Worm (Caenorhabditis elegans): ENCODE results near the gene math-7.
"Not testable (repeated sequence)": the region's sequence is repeated elsewhere in the genome, so short reads cannot be mapped to it uniquely, and the experiment has no call there.

math-7 gene

ce11 chrII:1875658-1876057, 10.6 kb downstream of the math-7 start, which contains the start of gene math-13:
TSS of gene math-13 (plus strand) at chrII:1875958.
- TF ChIP-seq ztf-29 (GFP tag; IDR thresholded peaks at IDR 0.05) = no peak
- TF ChIP-seq ztf-23 (GFP tag; IDR thresholded peaks at IDR 0.05) = no peak
- no peak for TF ChIP-seq flt-1 (GFP tag; IDR thresholded peaks at IDR 0.05)
- no peak for TF ChIP-seq tab-1 (GFP tag; IDR thresholded peaks at IDR 0.05)
- TF ChIP-seq T22C8.4 (GFP tag; IDR thresholded peaks at IDR 0.05) = no peak
- no peak for TF ChIP-seq klf-2 (GFP tag; conservative IDR thresholded peaks at IDR 0.05)

ce11 chrII:1870875-1871592, 15.2 kb downstream of the math-7 start, which contains the start of gene math-10:
TSS of gene math-10 (plus strand) at chrII:1871542.
- TF ChIP-seq ztf-23 (GFP tag; IDR thresholded peaks at IDR 0.05) = no peak
- no peak for TF ChIP-seq T22C8.4 (GFP tag; IDR thresholded peaks at IDR 0.05)
- TF ChIP-seq ztf-29 (GFP tag; IDR thresholded peaks at IDR 0.05) = no peak
- no peak for TF ChIP-seq med-1 (GFP tag; optimal IDR thresholded peaks at IDR 0.05; ENCODE audit: insufficient read depth)
- TF ChIP-seq cog-1 (tag; optimal IDR thresholded peaks at IDR 0.05) = no peak
- TF ChIP-seq klf-2 (GFP tag; conservative IDR thresholded peaks at IDR 0.05) = no peak
- no peak for TF ChIP-seq flt-1 (GFP tag; IDR thresholded peaks at IDR 0.05)

- no peak for TF ChIP-seq klf-2 (GFP tag; conservative IDR thresholded peaks at IDR 0.05)
These were observed 17.2 kb downstream of the math-7 start, which contains the start of gene math-14 for ce11 chrII:1869120-1869519. TSS of gene math-14 (plus strand) at chrII:1869420.

ce11 chrII:1865683-1866431, 20.4 kb downstream of the math-7 start, which contains the start of gene math-15:
TSS of gene math-15 (plus strand) at chrII:1866381.
- TF ChIP-seq ref-1 (GFP tag; conservative IDR thresholded peaks at IDR 0.05) (no peak), flt-1 (GFP tag; IDR thresholded peaks at IDR 0.05) (no peak), ztf-29 (GFP tag; IDR thresholded peaks at IDR 0.05) (no peak), cog-1 (tag; optimal IDR thresholded peaks at IDR 0.05) (no peak), T22C8.4 (GFP tag; IDR thresholded peaks at IDR 0.05) (no peak), klf-2 (GFP tag; conservative IDR thresholded peaks at IDR 0.05) (no peak), ztf-23 (GFP tag; IDR thresholded peaks at IDR 0.05) (no peak), tab-1 (GFP tag; IDR thresholded peaks at IDR 0.05) (no peak), med-1 (GFP tag; optimal IDR thresholded peaks at IDR 0.05; ENCODE audit: insufficient read depth) (no peak)

ce11 chrII:1864278-1864677, 22.0 kb downstream of the math-7 start, which contains the start of gene C16C4.17:
TSS of gene C16C4.17 (plus strand) at chrII:1864578.
- TF ChIP-seq cog-1 (tag; optimal IDR thresholded peaks at IDR 0.05) (no peak), klf-2 (GFP tag; conservative IDR thresholded peaks at IDR 0.05) (no peak), ref-1 (GFP tag; conservative IDR thresholded peaks at IDR 0.05) (no peak), ztf-29 (GFP tag; IDR thresholded peaks at IDR 0.05) (no peak), med-1 (GFP tag; optimal IDR thresholded peaks at IDR 0.05; ENCODE audit: insufficient read depth) (no peak), T22C8.4 (GFP tag; IDR thresholded peaks at IDR 0.05) (no peak), tab-1 (GFP tag; IDR thresholded peaks at IDR 0.05) (no peak), flt-1 (GFP tag; IDR thresholded peaks at IDR 0.05) (no peak), ztf-23 (GFP tag; IDR thresholded peaks at IDR 0.05) (no peak)

- not testable (repeated sequence) for TF ChIP-seq med-1 (GFP tag; optimal IDR thresholded peaks at IDR 0.05; ENCODE audit: insufficient read depth); flt-1 (GFP tag; IDR thresholded peaks at IDR 0.05); ztf-23 (GFP tag; IDR thresholded peaks at IDR 0.05)
These were observed 23.9 kb downstream of the math-7 start, which contains the start of gene fbxb-98 for ce11 chrII:1862334-1862733. TSS of gene fbxb-98 (plus strand) at chrII:1862634.

- TF ChIP-seq tab-1 (GFP tag; IDR thresholded peaks at IDR 0.05); flt-1 (GFP tag; IDR thresholded peaks at IDR 0.05); ref-1 (GFP tag; conservative IDR thresholded peaks at IDR 0.05): not testable (repeated sequence)
These were observed 24.9 kb downstream of the math-7 start, which contains the start of gene C16C4.18 for ce11 chrII:1861285-1861793. TSS of gene C16C4.18 (minus strand) at chrII:1861335.

ce11 chrII:1854094-1854493, 32.2 kb downstream of the math-7 start, which contains the start of gene fbxb-95:
TSS of gene fbxb-95 (plus strand) at chrII:1854394.
- TF ChIP-seq ztf-23, tab-1, T22C8.4 (GFP tag; IDR thresholded peaks at IDR 0.05): not testable (repeated sequence)

- no peak for TF ChIP-seq tab-1 (GFP tag; IDR thresholded peaks at IDR 0.05)
- TF ChIP-seq flt-1 (GFP tag; IDR thresholded peaks at IDR 0.05) = no peak
These were observed 33.8 kb downstream of the math-7 start, which contains the start of gene C52E2.2 for ce11 chrII:1852503-1852902. TSS of gene C52E2.2 (plus strand) at chrII:1852803.

ce11 chrII:1851716-1852115, 34.6 kb downstream of the math-7 start:
- TF ChIP-seq tab-1 (GFP tag; IDR thresholded peaks at IDR 0.05) (no peak), ztf-23 (GFP tag; IDR thresholded peaks at IDR 0.05) (no peak), ref-1 (GFP tag; conservative IDR thresholded peaks at IDR 0.05) (no peak), ztf-29 (GFP tag; IDR thresholded peaks at IDR 0.05) (no peak), cog-1 (tag; optimal IDR thresholded peaks at IDR 0.05) (no peak), flt-1 (GFP tag; IDR thresholded peaks at IDR 0.05) (no peak), med-1 (GFP tag; optimal IDR thresholded peaks at IDR 0.05; ENCODE audit: insufficient read depth) (no peak), T22C8.4 (GFP tag; IDR thresholded peaks at IDR 0.05) (no peak), klf-2 (GFP tag; conservative IDR thresholded peaks at IDR 0.05) (no peak)

Measured in whole organism, midembryonic.